Fruit fly (Drosophila melanogaster) whole organism, embryonic: Measurements from ENCODE around the gene tay.
A peak's percentile ranks its signal among the peaks of the same experiment; 100 is the strongest.

Source experiments
- Atf6 ChIP-seq: fragments of 200-800 bp; sonication (Bioruptor generic); IDR thresholded peaks from 2 replicates; pipeline ENCODE4 v1.3.6; 2022; ENCODE audit warnings: missing biosample characterization, missing genetic modification characterization
- BEAF-32 ChIP-seq: fragments of 200-800 bp; sonication (Bioruptor generic); optimal IDR thresholded peaks from 3 replicates; lab custom pipeline; 2017; ENCODE audit warnings: missing biosample characterization, missing genetic modification characterization, mild to moderate bottlenecking, moderate library complexity, missing genetic modification reagents
- CG1024 ChIP-seq: fragments of 200-800 bp; sonication (Bioruptor generic); IDR thresholded peaks from 2 replicates; pipeline ENCODE4 v1.3.6; 2022; ENCODE audit warnings: missing biosample characterization, missing genetic modification characterization
- CG12071 ChIP-seq: fragments of 200-800 bp; sonication (Bioruptor generic); optimal IDR thresholded peaks from 3 replicates; lab custom pipeline; 2018; ENCODE audit warnings: missing biosample characterization, mild to moderate bottlenecking, missing genetic modification characterization
- CG12659 ChIP-seq: fragments of 200-800 bp; sonication (Bioruptor generic); optimal IDR thresholded peaks from 3 replicates; lab custom pipeline; 2017; ENCODE audit warnings: mild to moderate bottlenecking, missing biosample characterization, missing genetic modification reagents, missing genetic modification characterization
- CG1529 ChIP-seq: fragments of 200-800 bp; sonication (Bioruptor generic); optimal IDR thresholded peaks from 3 replicates; lab custom pipeline; 2018; ENCODE audit warnings: missing biosample characterization, missing genetic modification characterization
- CG16863 ChIP-seq: fragments of 200-800 bp; sonication (Bioruptor generic); optimal IDR thresholded peaks from 3 replicates; lab custom pipeline; 2016; ENCODE audit warnings: missing biosample characterization, missing genetic modification characterization
- CG17359 ChIP-seq: fragments of 200-800 bp; sonication (Bioruptor generic); optimal IDR thresholded peaks from 3 replicates; lab custom pipeline; 2018; ENCODE audit warnings: missing biosample characterization, mild to moderate bottlenecking, missing genetic modification characterization, moderate library complexity
- CG2889 ChIP-seq: fragments of 200-800 bp; sonication (Bioruptor generic); IDR thresholded peaks from 3 replicates; pipeline ENCODE4 v1.3.6; 2022; ENCODE audit warnings: missing biosample characterization, missing genetic modification characterization
- CG3726 ChIP-seq: fragments of 200-800 bp; sonication (Bioruptor generic); IDR thresholded peaks from 3 replicates; pipeline ENCODE4, ENCODE4 v1.3.6; 2022; ENCODE audit warnings: missing biosample characterization, missing genetic modification characterization
- CG3995 ChIP-seq: fragments of 200-800 bp; sonication (Bioruptor generic); optimal IDR thresholded peaks from 3 replicates; lab custom pipeline; 2016; ENCODE audit warnings: missing biosample characterization, missing genetic modification characterization
- CG4282 ChIP-seq: fragments of 200-800 bp; sonication (Bioruptor generic); optimal IDR thresholded peaks from 2 replicates; lab custom pipeline; 2016; ENCODE audit warnings: missing biosample characterization, missing genetic modification characterization
- CG43689 ChIP-seq: fragments of 200-800 bp; sonication (Bioruptor generic); IDR thresholded peaks from 2 replicates; pipeline ENCODE4 v1.3.6; 2022; ENCODE audit warnings: missing biosample characterization, missing genetic modification characterization
- CG6654 ChIP-seq: fragments of 200-800 bp; sonication (Bioruptor generic); optimal IDR thresholded peaks from 2 replicates; lab custom pipeline; 2017; ENCODE audit warnings: missing biosample characterization, mild to moderate bottlenecking, missing genetic modification characterization
- CG6854 ChIP-seq: fragments of 200-800 bp; sonication (Bioruptor generic); optimal IDR thresholded peaks from 3 replicates; lab custom pipeline; 2017; ENCODE audit warnings: missing biosample characterization, mild to moderate bottlenecking, missing genetic modification characterization
- CG7928 ChIP-seq: fragments of 200-800 bp; sonication (Bioruptor generic); optimal IDR thresholded peaks from 2 replicates; lab custom pipeline; 2017; ENCODE audit warnings: missing biosample characterization, mild to moderate bottlenecking, missing genetic modification characterization
- CG7987 ChIP-seq: fragments of 200-800 bp; sonication (Bioruptor generic); optimal IDR thresholded peaks from 2 replicates; lab custom pipeline; 2018; ENCODE audit warnings: missing biosample characterization, mild to moderate bottlenecking, missing genetic modification characterization, moderate library complexity
- CG9727 ChIP-seq: fragments of 200-800 bp; sonication (Bioruptor generic); optimal IDR thresholded peaks from 3 replicates; lab custom pipeline; 2017; ENCODE audit warnings: missing biosample characterization, mild to moderate bottlenecking, missing genetic modification characterization
- CHES-1-like ChIP-seq: fragments of 200-800 bp; sonication (Bioruptor generic); optimal IDR thresholded peaks from 2 replicates; lab custom pipeline; 2016; ENCODE audit warnings: missing biosample characterization, missing genetic modification characterization
- Dek ChIP-seq: fragments of 200-800 bp; sonication (Bioruptor generic); optimal IDR thresholded peaks from 3 replicates; lab custom pipeline; 2019; ENCODE audit warnings: missing biosample characterization, mild to moderate bottlenecking, missing genetic modification characterization, moderate library complexity
- Dip2 ChIP-seq: fragments of 200-800 bp; sonication (Bioruptor generic); IDR thresholded peaks from 2 replicates; pipeline ENCODE4 v1.3.6; 2022; ENCODE audit warnings: missing biosample characterization, missing genetic modification characterization
- Lhr ChIP-seq: fragments of 200-800 bp; sonication (Bioruptor generic); optimal IDR thresholded peaks from 3 replicates; lab custom pipeline; 2017; ENCODE audit warnings: mild to moderate bottlenecking, missing biosample characterization, missing genetic modification reagents, missing genetic modification characterization
- MBD-R2 ChIP-seq: fragments of 200-800 bp; sonication (Bioruptor generic); IDR thresholded peaks from 2 replicates; pipeline ENCODE4 v1.3.6; 2022; ENCODE audit warnings: missing biosample characterization, missing genetic modification characterization
- Meics ChIP-seq: fragments of 200-800 bp; sonication (Bioruptor generic); optimal IDR thresholded peaks from 2 replicates; lab custom pipeline; 2017; ENCODE audit warnings: missing biosample characterization, mild to moderate bottlenecking, missing genetic modification characterization
- Mrtf ChIP-seq: fragments of 200-800 bp; sonication (Bioruptor generic); IDR thresholded peaks from 3 replicates; pipeline ENCODE4 v1.3.6; 2022; ENCODE audit warnings: missing biosample characterization, missing genetic modification characterization
- Oaz ChIP-seq: fragments of 200-800 bp; sonication (Bioruptor generic); IDR thresholded peaks from 2 replicates; pipeline ENCODE4 v1.3.6; 2022; ENCODE audit warnings: missing biosample characterization, missing genetic modification characterization
- Ravus ChIP-seq: fragments of 200-800 bp; sonication (Bioruptor generic); IDR thresholded peaks from 2 replicates; pipeline ENCODE4 v1.3.6; 2022; ENCODE audit warnings: missing biosample characterization, missing genetic modification characterization
- Rfx ChIP-seq: fragments of 200-800 bp; sonication (Bioruptor generic); IDR thresholded peaks from 2 replicates; pipeline ENCODE4 v1.3.6; 2022; ENCODE audit warnings: missing biosample characterization, missing genetic modification characterization
- TFAM ChIP-seq: fragments of 200-800 bp; sonication (Bioruptor generic); optimal IDR thresholded peaks from 2 replicates; lab custom pipeline; 2017; ENCODE audit warnings: missing biosample characterization, missing genetic modification characterization, inconsistent platforms
- Usf ChIP-seq: fragments of 200-800 bp; sonication (Bioruptor generic); optimal IDR thresholded peaks from 2 replicates; lab custom pipeline; 2017; ENCODE audit warnings: missing genotype, missing biosample characterization, missing genetic modification characterization
- Vsx1 ChIP-seq: fragments of 200-800 bp; sonication (Bioruptor generic); optimal IDR thresholded peaks from 2 replicates; lab custom pipeline; 2017; ENCODE audit warnings: missing biosample characterization, mild to moderate bottlenecking, missing genetic modification characterization, missing genetic modification reagents
- croc ChIP-seq: fragments of 200-800 bp; sonication (Bioruptor generic); conservative IDR thresholded peaks from 3 replicates; pipeline ENCODE4 v1.3.6; 2022; ENCODE audit warnings: missing biosample characterization, missing genetic modification characterization
- emc ChIP-seq: fragments of 200-800 bp; sonication (Bioruptor generic); optimal IDR thresholded peaks from 2 replicates; lab custom pipeline; 2016; ENCODE audit warnings: missing biosample characterization, missing genetic modification characterization
- fd3F ChIP-seq: fragments of 200-800 bp; sonication (Bioruptor generic); optimal IDR thresholded peaks from 2 replicates; lab custom pipeline; 2018; ENCODE audit warnings: missing biosample characterization, mild to moderate bottlenecking, missing genetic modification characterization, moderate library complexity
- gcm ChIP-seq: fragments of 200-800 bp; sonication (Bioruptor generic); optimal IDR thresholded peaks from 2 replicates; lab custom pipeline; 2019; ENCODE audit warnings: missing biosample characterization, mild to moderate bottlenecking, missing genetic modification characterization, moderate library complexity
- gfzf ChIP-seq: fragments of 200-800 bp; sonication (Bioruptor generic); optimal IDR thresholded peaks from 2 replicates; lab custom pipeline; 2016; ENCODE audit warnings: missing biosample characterization, mild to moderate bottlenecking, missing genetic modification characterization, moderate library complexity
- grau ChIP-seq: fragments of 200-800 bp; optimal IDR thresholded peaks from 3 replicates; lab custom pipeline; 2019; ENCODE audit warnings: missing biosample characterization, mild to moderate bottlenecking, missing genetic modification characterization, moderate library complexity
- gro ChIP-seq: fragments of 200-800 bp; sonication (Bioruptor generic); optimal IDR thresholded peaks from 2 replicates; lab custom pipeline; 2016; ENCODE audit warnings: missing biosample characterization, missing genetic modification characterization
- mirr ChIP-seq: fragments of 200-800 bp; sonication (Bioruptor generic); optimal IDR thresholded peaks from 3 replicates; lab custom pipeline; 2018; ENCODE audit warnings: missing biosample characterization, mild to moderate bottlenecking, missing genetic modification characterization
- nmo ChIP-seq: fragments of 200-800 bp; sonication (Bioruptor generic); optimal IDR thresholded peaks from 2 replicates; lab custom pipeline; 2018; ENCODE audit warnings: missing biosample characterization, mild to moderate bottlenecking, missing genetic modification characterization, moderate library complexity
- phol ChIP-seq: fragments of 200-800 bp; sonication (Bioruptor generic); optimal IDR thresholded peaks from 3 replicates; lab custom pipeline; 2018; ENCODE audit warnings: missing biosample characterization, mild to moderate bottlenecking, missing genetic modification characterization, moderate library complexity
- rib ChIP-seq: fragments of 200-800 bp; sonication (Bioruptor generic); IDR thresholded peaks from 2 replicates; pipeline ENCODE4 v1.3.6; 2022; ENCODE audit warnings: missing biosample characterization, missing genetic modification characterization
- row ChIP-seq: fragments of 200-800 bp; sonication (Bioruptor generic); IDR thresholded peaks from 3 replicates; pipeline ENCODE4 v1.3.6; 2022; ENCODE audit warnings: missing biosample characterization, missing genetic modification characterization
- run ChIP-seq: fragments of 200-800 bp; sonication (Bioruptor generic); optimal IDR thresholded peaks from 3 replicates; lab custom pipeline; 2018; ENCODE audit warnings: missing biosample characterization, mild to moderate bottlenecking, missing genetic modification characterization
- salm ChIP-seq: fragments of 200-800 bp; sonication (Bioruptor generic); optimal IDR thresholded peaks from 2 replicates; lab custom pipeline; 2018; ENCODE audit warnings: missing biosample characterization, mild to moderate bottlenecking, missing genetic modification characterization
- schlank ChIP-seq: fragments of 200-800 bp; sonication (Bioruptor generic); optimal IDR thresholded peaks from 2 replicates; lab custom pipeline; 2018; ENCODE audit warnings: missing biosample characterization, mild to moderate bottlenecking, missing genetic modification characterization
- ssp ChIP-seq: fragments of 200-800 bp; sonication (Bioruptor generic); IDR thresholded peaks from 2 replicates; pipeline ENCODE4 v1.3.6; 2022; ENCODE audit warnings: missing biosample characterization, missing genetic modification characterization
- trh ChIP-seq: fragments of 200-800 bp; sonication (Bioruptor generic); optimal IDR thresholded peaks from 2 replicates; lab custom pipeline; 2016; ENCODE audit warnings: missing biosample characterization, missing genetic modification characterization
- zen ChIP-seq: fragments of 200-800 bp; sonication (Bioruptor generic); optimal IDR thresholded peaks from 3 replicates; lab custom pipeline; 2018; ENCODE audit warnings: missing biosample characterization, mild to moderate bottlenecking, missing genetic modification characterization, moderate library complexity
- zen2 ChIP-seq: fragments of 200-800 bp; sonication (Bioruptor generic); IDR thresholded peaks from 3 replicates; pipeline ENCODE4 v1.3.6; 2022; ENCODE audit warnings: missing biosample characterization, missing genetic modification characterization; ENCODE audit not compliant: partially characterized antibody

The tay gene

DNA sequence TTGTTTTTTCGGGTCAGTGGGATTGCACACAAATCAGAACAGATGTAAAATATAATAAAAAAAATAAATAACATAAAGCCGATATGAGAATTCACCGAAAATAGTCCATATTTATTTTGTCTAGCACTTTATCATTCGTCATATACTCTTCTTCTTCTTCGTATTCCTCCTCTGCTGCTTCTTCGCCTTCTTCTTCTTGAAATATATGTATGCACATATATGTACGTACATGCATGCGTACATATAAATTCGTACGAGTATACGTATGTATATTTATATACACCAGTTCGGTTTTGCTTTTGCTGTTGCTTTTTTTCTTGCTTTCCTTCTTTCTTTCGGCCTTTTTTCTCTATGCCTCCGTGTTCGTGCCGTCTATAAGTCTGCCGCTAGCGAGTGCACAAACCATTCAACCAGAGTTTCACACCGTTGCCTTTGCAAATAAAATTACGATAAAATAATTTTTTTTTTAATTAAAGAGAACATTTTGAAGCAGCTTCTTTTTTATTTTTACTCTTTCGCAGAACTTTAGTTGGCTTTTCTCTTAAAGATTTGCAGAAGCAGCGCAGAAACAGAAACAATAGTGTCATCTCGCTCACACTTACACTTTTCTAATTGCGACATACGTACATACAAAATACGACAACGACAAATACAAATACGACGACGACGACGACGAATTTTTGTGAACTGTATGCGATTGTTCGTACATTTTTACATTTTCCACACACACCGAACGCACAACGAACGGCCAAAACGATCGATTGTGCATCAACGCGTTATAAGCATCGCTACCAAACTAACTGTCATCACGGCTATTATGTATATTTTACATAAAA is 482 bp downstream of the tay start (continued):
- TF ChIP-seq CG1529 (GFP tag; lab: Kevin White, UChicago), result no peak
- TF ChIP-seq schlank (tag; lab: Kevin White, UChicago), result no peak
- TF ChIP-seq nmo (GFP tag; lab: Kevin White, UChicago), result no peak
- no peak for TF ChIP-seq zen2 (GFP tag; lab: Robert Waterston, UW)
- TF ChIP-seq ssp (GFP tag; lab: Robert Waterston, UW), result no peak
- TF ChIP-seq Mrtf (GFP tag; lab: Robert Waterston, UW), result no peak
- TF ChIP-seq CG3995 (GFP tag; lab: Kevin White, UChicago), result no peak
- no peak for TF ChIP-seq Ravus
- no peak for TF ChIP-seq gcm
- TF ChIP-seq Meics (GFP tag; lab: Kevin White, UChicago), result no peak
- TF ChIP-seq CG7987 (GFP tag; lab: Kevin White, UChicago), result no peak
- peak; percentile 6 for TF ChIP-seq gfzf (GFP tag; lab: Kevin White, UChicago)
- TF ChIP-seq TFAM (GFP tag; lab: Kevin White, UChicago), result no peak
- TF ChIP-seq Vsx1, result no peak
- TF ChIP-seq CG6654, result no peak
- no peak for TF ChIP-seq CG12659
- no peak for TF ChIP-seq Dip2 (GFP tag; lab: Robert Waterston, UW)
- no peak for TF ChIP-seq phol
- no peak for TF ChIP-seq BEAF-32 (GFP tag; lab: Kevin White, UChicago)
- no peak for TF ChIP-seq CG1024
- TF ChIP-seq grau, result no peak
- no peak for TF ChIP-seq CG7928
- no peak for TF ChIP-seq trh (GFP tag; lab: Kevin White, UChicago)
- TF ChIP-seq gro (GFP tag; lab: Kevin White, UChicago), result no peak
- TF ChIP-seq CG43689 (GFP tag; lab: Robert Waterston, UW), result no peak
- TF ChIP-seq Rfx (GFP tag; lab: Robert Waterston, UW), result no peak
- TF ChIP-seq CG2889 (GFP tag; lab: Robert Waterston, UW), result no peak
- TF ChIP-seq Oaz (GFP tag; lab: Robert Waterston, UW), result no peak
- TF ChIP-seq salm (tag; lab: Kevin White, UChicago), result no peak
- TF ChIP-seq rib (GFP tag; lab: Robert Waterston, UW), result 0 out of 2 replicates have a peak, but pooled peaks have one; percentile 44
- TF ChIP-seq Usf (GFP tag; lab: Kevin White, UChicago), result no peak
- TF ChIP-seq Dek, result no peak
- no peak for TF ChIP-seq emc (GFP tag; lab: Kevin White, UChicago)
- peak; percentile 7 for TF ChIP-seq CG6854 (GFP tag; lab: Kevin White, UChicago)
- TF ChIP-seq CG9727 (GFP tag; lab: Kevin White, UChicago), result no peak
- TF ChIP-seq row, result no peak; the same call in 2 of the 3 replicates
- no peak for TF ChIP-seq CG12071 (GFP tag; lab: Kevin White, UChicago)
- TF ChIP-seq CG3726, result no peak
- no peak for TF ChIP-seq CG4282 (GFP tag; lab: Kevin White, UChicago)
- TF ChIP-seq CG16863 (GFP tag; lab: Kevin White, UChicago), result no peak
- peak; percentile 17; the same call in 1 of the 2 replicates for TF ChIP-seq MBD-R2 (GFP tag; lab: Robert Waterston, UW)
- no peak for TF ChIP-seq CHES-1-like (GFP tag; lab: Kevin White, UChicago)
- no peak for TF ChIP-seq mirr (GFP tag; lab: Kevin White, UChicago)
- TF ChIP-seq croc (GFP tag; lab: Robert Waterston, UW), result no peak
- no peak for TF ChIP-seq run (tag; lab: Kevin White, UChicago)
- TF ChIP-seq Lhr (GFP tag; lab: Kevin White, UChicago), result no peak
- peak; percentile 86 for TF ChIP-seq CG17359 (tag; lab: Kevin White, UChicago)
- no peak for TF ChIP-seq zen (tag; lab: Kevin White, UChicago)
- TF ChIP-seq fd3F, result no peak
- no peak for TF ChIP-seq Atf6 (GFP tag; lab: Robert Waterston, UW)
